Worm (Caenorhabditis elegans) whole organism, L4 larva: Measurements from ENCODE around the gene elo-6.

Experiments
- ama-1 ChIP-seq: fragments of 150-350 bp; optimal IDR thresholded peaks from 2 replicates; lab custom pipeline; 2014; ENCODE audit warnings: inconsistent platforms, mixed read lengths
- lin-38 ChIP-seq: fragments of 200-800 bp; sonication (Bioruptor generic); IDR thresholded peaks from 2 replicates; pipeline ENCODE4 v1.3.6; 2022; ENCODE audit warnings: missing genetic modification reagents, missing genetic modification characterization, missing compliant biosample characterization
- pha-4 ChIP-seq, 2 experiments: fragments of 150-350 bp in 1 of 2; fragments of 200-800 bp in 1 of 2; sonication (Bioruptor generic) in 1 of 2; IDR thresholded peaks in 1 of 2; optimal IDR thresholded peaks in 1 of 2; 2 replicates each; pipeline versions ENCODE4 v1.3.6 to Lab custom; 2014 to 2022; ENCODE audit warnings: missing genetic modification characterization in 2 of 2, missing genetic modification reagents in 2 of 2, missing biosample characterization in 1 of 2, missing compliant biosample characterization in 1 of 2

DNA sequence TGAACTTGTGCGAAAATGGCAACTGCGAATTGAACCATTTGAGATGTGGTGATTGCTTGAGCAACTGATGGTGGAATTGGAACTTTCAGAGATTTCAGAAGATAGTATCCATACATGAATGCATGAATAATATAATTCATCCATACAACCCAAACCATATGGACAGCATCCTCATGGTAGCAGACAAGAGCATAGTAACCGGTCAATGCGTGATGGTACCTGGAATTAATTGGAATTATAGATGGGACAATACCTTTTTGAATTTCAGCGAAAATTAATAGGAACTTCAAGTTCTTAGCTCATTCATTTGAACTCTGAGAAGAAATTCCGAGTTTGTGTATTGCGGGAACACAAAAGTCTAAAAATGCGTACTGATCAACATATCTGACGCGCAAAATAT lies 13.4 kb downstream of the elo-6 start:
- TF ChIP-seq ama-1 (lab: Kevin White, UChicago) = no peak
- TF ChIP-seq lin-38 (GFP tag; lab: Robert Waterston, UW) = no peak
- TF ChIP-seq pha-4 (GFP tag; IDR thresholded peaks at IDR 0.05; lab: Robert Waterston, UW) = no peak
- no peak for TF ChIP-seq pha-4 (tag; optimal IDR thresholded peaks at IDR 0.05; lab: Kevin White, UChicago)
